Worm (Caenorhabditis elegans) whole organism, L4/young adult: Measurements from ENCODE around the gene F46C5.2.

Source experiments
- W03F9.2 ChIP-seq: fragments of 150-350 bp; optimal IDR thresholded peaks from 2 replicates; lab custom pipeline; 2014; ENCODE audit warnings: missing biosample characterization, missing genetic modification characterization
- him-1 ChIP-seq: sonication (generic microtip); optimal IDR thresholded peaks from 2 replicates; lab custom pipeline; 2016; ENCODE audit warnings: missing genotype, missing genetic modification reagents, missing genetic modification characterization, missing compliant biosample characterization

DNA sequence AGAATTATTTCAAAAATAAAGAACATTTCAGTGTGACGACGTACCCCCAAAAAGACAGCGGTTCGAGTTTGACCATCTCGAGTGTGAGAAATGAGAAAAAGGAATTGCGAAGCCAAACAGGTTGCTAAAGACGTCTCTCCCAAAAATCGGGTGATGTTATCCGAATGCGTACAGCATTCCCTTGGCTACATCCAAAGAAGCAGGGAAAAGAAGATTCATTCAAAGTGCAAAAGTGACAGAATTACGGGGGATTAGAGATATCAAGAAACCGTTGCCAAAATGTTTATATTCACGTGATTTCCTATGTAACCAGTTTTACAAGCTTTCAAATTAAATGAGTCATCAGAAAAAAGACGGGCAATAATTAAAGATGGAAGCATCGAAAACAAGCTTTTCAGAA is 24.9 kb upstream of the F46C5.2 start:
- TF ChIP-seq him-1 (tag; lab: Kevin White, UChicago) (no peak), W03F9.2 (tag; lab: Kevin White, UChicago) (no peak)
